Worm (Caenorhabditis elegans) whole organism, young adult: Measurements from ENCODE around the gene F56H11.2.

Source experiments
- B0261.1 ChIP-seq: sonication (generic microtip); optimal IDR thresholded peaks from 2 replicates; lab custom pipeline; 2016; ENCODE audit warnings: mild to moderate bottlenecking, missing genetic modification characterization, moderate library complexity, missing compliant biosample characterization
- Y79H2A.3 ChIP-seq: fragments of 200-800 bp; sonication (Bioruptor generic); conservative IDR thresholded peaks from 2 replicates; pipeline ENCODE4 v1.3.6; 2022; ENCODE audit warnings: missing genetic modification reagents, missing genetic modification characterization, missing compliant biosample characterization
- lin-35 ChIP-seq, 3 experiments: fragments of 150-350 bp in 2 of 3; sonication (generic microtip) in 1 of 3; optimal IDR thresholded peaks; 2 replicates each; lab custom pipeline; 2014 to 2018; ENCODE audit warnings: missing biosample characterization in 3 of 3, missing genetic modification characterization in 3 of 3, missing genetic modification reagents in 3 of 3
- madf-6 ChIP-seq: fragments of 200-800 bp; sonication (Bioruptor generic); IDR thresholded peaks from 2 replicates; pipeline ENCODE4 v1.3.6; 2022; ENCODE audit warnings: missing genetic modification reagents, missing genetic modification characterization, missing compliant biosample characterization
- nhr-179 ChIP-seq: sonication (generic microtip); optimal IDR thresholded peaks from 2 replicates; lab custom pipeline; 2016; ENCODE audit warnings: mild to moderate bottlenecking, missing genetic modification characterization, missing compliant biosample characterization
- somi-1 ChIP-seq: fragments of 200-800 bp; sonication (Bioruptor generic); optimal IDR thresholded peaks from 2 replicates; lab custom pipeline; 2018; ENCODE audit warnings: mild to moderate bottlenecking, missing genetic modification characterization, missing compliant biosample characterization

ce11 chrIV:9499636-9500035 is 33.3 kb downstream of the F56H11.2 start:
- TF ChIP-seq B0261.1 (no peak), somi-1 (GFP tag; lab: Kevin White, UChicago) (no peak), nhr-179 (tag; lab: Kevin White, UChicago) (no peak), Y79H2A.3 (GFP tag; lab: Robert Waterston, UW) (no peak), lin-35 (GFP tag; optimal IDR thresholded peaks at IDR 0.05; lab: Kevin White, UChicago) (no peak), madf-6 (GFP tag; lab: Robert Waterston, UW) (no peak)
